Worm (Caenorhabditis elegans) whole organism, L1 larva: ENCODE data around the gene htas-1.

Experiments
- C16A3.4 ChIP-seq: fragments of 150-350 bp; optimal IDR thresholded peaks from 2 replicates; lab custom pipeline; 2014; ENCODE audit warnings: missing biosample characterization, missing genetic modification characterization
- C34B4.2 ChIP-seq: sonication (generic microtip); optimal IDR thresholded peaks from 2 replicates; lab custom pipeline; 2017; ENCODE audit warnings: mild to moderate bottlenecking, missing genetic modification characterization, missing compliant biosample characterization
- Y116A8C.19 ChIP-seq: sonication (generic microtip); optimal IDR thresholded peaks from 2 replicates; lab custom pipeline; 2016; ENCODE audit warnings: missing compliant biosample characterization, missing genetic modification characterization, borderline replicate concordance
- aha-1 ChIP-seq: fragments of 150-350 bp; optimal IDR thresholded peaks from 2 replicates; lab custom pipeline; 2014; ENCODE audit warnings: missing biosample characterization, missing genetic modification characterization
- alr-1 ChIP-seq: fragments of 200-800 bp; sonication (Bioruptor generic); optimal IDR thresholded peaks from 2 replicates; lab custom pipeline; 2018; ENCODE audit warnings: borderline replicate concordance, mild to moderate bottlenecking, missing genetic modification characterization, missing compliant biosample characterization
- ama-1 ChIP-seq: fragments of 150-350 bp; optimal IDR thresholded peaks from 2 replicates; lab custom pipeline; 2014
- blmp-1 ChIP-seq: fragments of 150-350 bp; optimal IDR thresholded peaks from 2 replicates; lab custom pipeline; 2014; ENCODE audit warnings: missing biosample characterization, missing genetic modification characterization
- ceh-82 ChIP-seq, 3 experiments: fragments of 150-350 bp in 1 of 3; sonication (generic microtip) in 2 of 3; optimal IDR thresholded peaks; 2 replicates each; lab custom pipeline; 2014 to 2017; ENCODE audit warnings: missing biosample characterization in 3 of 3, missing genetic modification characterization in 3 of 3
- ceh-90 ChIP-seq: sonication (generic microtip); optimal IDR thresholded peaks from 2 replicates; lab custom pipeline; 2016; ENCODE audit warnings: missing genetic modification characterization, missing compliant biosample characterization
- dpl-1 ChIP-seq, 3 experiments: fragments of 150-350 bp in 2 of 3; sonication (generic microtip) in 1 of 3; optimal IDR thresholded peaks; 2 replicates each; lab custom pipeline; 2014 to 2017; ENCODE audit warnings: missing biosample characterization in 3 of 3, missing genetic modification characterization in 3 of 3, missing genetic modification reagents in 3 of 3
- efl-1 ChIP-seq, 4 experiments: fragments of 150-350 bp; optimal IDR thresholded peaks in 3 of 4; peaks in 1 of 4; 1 replicate in 1 of 4; 2 replicates in 3 of 4; lab custom pipeline; 2014; ENCODE audit warnings: missing biosample characterization in 2 of 4, missing genetic modification characterization in 2 of 4, missing genetic modification reagents in 2 of 4
- efl-3 ChIP-seq: fragments of 200-800 bp; sonication (Bioruptor generic); optimal IDR thresholded peaks from 2 replicates; lab custom pipeline; 2018; ENCODE audit warnings: mild to moderate bottlenecking, missing genetic modification characterization, missing compliant biosample characterization
- egl-13 ChIP-seq: sonication (generic microtip); optimal IDR thresholded peaks from 2 replicates; lab custom pipeline; 2016; ENCODE audit warnings: missing genotype, missing genetic modification reagents, missing genetic modification characterization, missing compliant biosample characterization
- elt-2 ChIP-seq: sonication (generic microtip); optimal IDR thresholded peaks from 2 replicates; lab custom pipeline; 2016; ENCODE audit warnings: missing genetic modification characterization, mild to moderate bottlenecking, inconsistent platforms, missing compliant biosample characterization, missing genetic modification reagents
- ets-5 ChIP-seq: fragments of 200-800 bp; sonication (Bioruptor generic); IDR thresholded peaks from 2 replicates; pipeline ENCODE4 v1.3.6; 2022; ENCODE audit warnings: missing genetic modification characterization, missing compliant biosample characterization
- fkh-10 ChIP-seq: sonication (generic microtip); optimal IDR thresholded peaks from 2 replicates; lab custom pipeline; 2017; ENCODE audit warnings: missing biosample characterization, missing genetic modification reagents, missing genetic modification characterization
- fkh-8 ChIP-seq: sonication (generic microtip); optimal IDR thresholded peaks from 2 replicates; lab custom pipeline; 2016; ENCODE audit warnings: mild to moderate bottlenecking, missing genetic modification characterization, missing compliant biosample characterization
- hlh-17 ChIP-seq: fragments of 200-800 bp; sonication (Bioruptor generic); optimal IDR thresholded peaks from 2 replicates; lab custom pipeline; 2018; ENCODE audit warnings: missing genetic modification characterization, mild to moderate bottlenecking, missing compliant biosample characterization, moderate library complexity, borderline replicate concordance
- hpl-2 ChIP-seq: fragments of 150-350 bp; optimal IDR thresholded peaks from 2 replicates; lab custom pipeline; 2014; ENCODE audit warnings: missing biosample characterization, missing genetic modification reagents, missing genetic modification characterization
- jun-1 ChIP-seq: fragments of 150-350 bp; optimal IDR thresholded peaks from 2 replicates; lab custom pipeline; 2014; ENCODE audit warnings: missing biosample characterization, missing genetic modification reagents, missing genetic modification characterization
- lin-39 ChIP-seq: fragments of 150-350 bp; optimal IDR thresholded peaks from 2 replicates; lab custom pipeline; 2014; ENCODE audit warnings: missing biosample characterization, missing genetic modification reagents, missing genetic modification characterization
- lir-3 ChIP-seq: sonication (generic microtip); optimal IDR thresholded peaks from 2 replicates; lab custom pipeline; 2016; ENCODE audit warnings: mild to moderate bottlenecking, missing genetic modification characterization, moderate library complexity, missing compliant biosample characterization; ENCODE audit not compliant: poor library complexity
- mab-9 ChIP-seq: fragments of 200-800 bp; sonication (Bioruptor generic); IDR thresholded peaks from 2 replicates; pipeline ENCODE4 v1.3.6; 2022; ENCODE audit warnings: missing genetic modification reagents, missing genetic modification characterization, missing compliant biosample characterization
- mdl-1 ChIP-seq, 2 experiments: fragments of 150-350 bp; optimal IDR thresholded peaks; 2 replicates each; lab custom pipeline; 2014 to 2017; ENCODE audit warnings: missing biosample characterization in 2 of 2, missing genetic modification characterization in 2 of 2, inconsistent platforms in 1 of 2
- nhr-19 ChIP-seq: fragments of 200-800 bp; sonication (Bioruptor generic); conservative IDR thresholded peaks from 2 replicates; pipeline ENCODE4 v1.3.6; 2022; ENCODE audit warnings: missing genetic modification characterization, missing compliant biosample characterization
- nhr-47 ChIP-seq: sonication (generic microtip); optimal IDR thresholded peaks from 2 replicates; lab custom pipeline; 2016; ENCODE audit warnings: mild to moderate bottlenecking, missing genetic modification characterization, moderate library complexity, missing compliant biosample characterization
- nhr-71 ChIP-seq: sonication (generic microtip); optimal IDR thresholded peaks from 2 replicates; lab custom pipeline; 2016; ENCODE audit warnings: mild to moderate bottlenecking, missing genetic modification characterization, moderate library complexity, missing compliant biosample characterization
- nhr-77 ChIP-seq: fragments of 150-350 bp; optimal IDR thresholded peaks from 2 replicates; lab custom pipeline; 2014; ENCODE audit warnings: missing biosample characterization, missing genetic modification characterization
- nhr-90 ChIP-seq: sonication (generic microtip); optimal IDR thresholded peaks from 2 replicates; lab custom pipeline; 2016; ENCODE audit warnings: mild to moderate bottlenecking, missing genetic modification characterization, missing compliant biosample characterization; ENCODE audit not compliant: poor library complexity
- pag-3 ChIP-seq: sonication (generic microtip); optimal IDR thresholded peaks from 2 replicates; lab custom pipeline; 2017; ENCODE audit warnings: missing genetic modification characterization, mild to moderate bottlenecking, missing compliant biosample characterization, antibody characterized with exemption, borderline replicate concordance; ENCODE audit not compliant: insufficient read depth
- pax-3 ChIP-seq: fragments of 200-800 bp; sonication (Bioruptor generic); optimal IDR thresholded peaks from 2 replicates; lab custom pipeline; 2018; ENCODE audit warnings: mild to moderate bottlenecking, missing genetic modification characterization, moderate library complexity, missing compliant biosample characterization
- skn-1 ChIP-seq: fragments of 150-350 bp; optimal IDR thresholded peaks from 2 replicates; lab custom pipeline; 2014; ENCODE audit warnings: missing biosample characterization, missing genetic modification characterization
- snpc-4 ChIP-seq: fragments of 150-350 bp; optimal IDR thresholded peaks from 2 replicates; lab custom pipeline; 2014; ENCODE audit warnings: missing biosample characterization, missing genetic modification characterization
- snu-23 ChIP-seq: sonication (generic microtip); optimal IDR thresholded peaks from 2 replicates; lab custom pipeline; 2016; ENCODE audit warnings: missing genetic modification characterization, missing compliant biosample characterization
- sox-4 ChIP-seq: sonication (generic microtip); optimal IDR thresholded peaks from 2 replicates; lab custom pipeline; 2016; ENCODE audit warnings: missing genetic modification characterization, missing compliant biosample characterization
- swsn-7 ChIP-seq: sonication (generic microtip); optimal IDR thresholded peaks from 2 replicates; lab custom pipeline; 2016; ENCODE audit warnings: missing genetic modification characterization, missing compliant biosample characterization
- unc-130 ChIP-seq: fragments of 150-350 bp; optimal IDR thresholded peaks from 2 replicates; lab custom pipeline; 2017; ENCODE audit warnings: missing biosample characterization, missing genetic modification characterization, inconsistent platforms
- unc-30 ChIP-seq: sonication (generic microtip); optimal IDR thresholded peaks from 2 replicates; lab custom pipeline; 2017; ENCODE audit warnings: missing biosample characterization, missing genetic modification characterization
- unc-62 ChIP-seq: fragments of 150-350 bp; optimal IDR thresholded peaks from 2 replicates; lab custom pipeline; 2014; ENCODE audit warnings: missing biosample characterization, missing genetic modification reagents, missing genetic modification characterization
- zag-1 ChIP-seq: fragments of 150-350 bp; optimal IDR thresholded peaks from 2 replicates; lab custom pipeline; 2014; ENCODE audit warnings: missing biosample characterization, missing genetic modification characterization

Gene htas-1

ce11 chrIV:9718396-9718795 lies 35.1 kb upstream of the htas-1 start (continued):
- peak in 1 of 2 experiments; percentile 72 for TF ChIP-seq mdl-1 (tag; optimal IDR thresholded peaks at IDR 0.05; lab: Kevin White, UChicago)
- peak; percentile 87 for TF ChIP-seq blmp-1 (tag; lab: Kevin White, UChicago)
- peak; percentile 20 for TF ChIP-seq pag-3 (tag; lab: Kevin White, UChicago)
- TF ChIP-seq fkh-10 = no peak
- no peak for TF ChIP-seq ceh-90 (tag; lab: Kevin White, UChicago)
- no peak for TF ChIP-seq egl-13 (tag; lab: Kevin White, UChicago)
- TF ChIP-seq skn-1 (tag; lab: Kevin White, UChicago) = peak; percentile 33
- no peak for TF ChIP-seq lin-39 (tag; lab: Kevin White, UChicago)
- peak; percentile 72 for TF ChIP-seq swsn-7 (tag; lab: Kevin White, UChicago)
- peak; percentile 51 for TF ChIP-seq nhr-77 (tag; lab: Kevin White, UChicago)
- peak; percentile 91 for TF ChIP-seq snu-23 (GFP tag; lab: Kevin White, UChicago)
- TF ChIP-seq elt-2 (tag; lab: Kevin White, UChicago) = peak; percentile 46
- TF ChIP-seq pax-3 = peak; percentile 41
- peak; percentile 56 for TF ChIP-seq nhr-90 (tag; lab: Kevin White, UChicago)
- TF ChIP-seq Y116A8C.19 (tag; lab: Kevin White, UChicago) = no peak
- no peak for TF ChIP-seq hpl-2 (GFP tag; lab: Kevin White, UChicago)
- TF ChIP-seq unc-30 (tag; lab: Kevin White, UChicago) = no peak
- TF ChIP-seq nhr-19 (GFP tag; lab: Robert Waterston, UW) = peak; percentile 61
- TF ChIP-seq zag-1 = no peak
- TF ChIP-seq nhr-47 (tag; lab: Kevin White, UChicago) = peak; percentile 70
- TF ChIP-seq efl-1 (optimal IDR thresholded peaks at IDR 0.05; lab: Kevin White, UChicago) = peak; percentile 56 to 66
- peak; percentile 32 to 94 for TF ChIP-seq efl-1 (GFP tag; optimal IDR thresholded peaks at IDR 0.05 in 1 of 2; lab: Kevin White, UChicago)
- no peak for TF ChIP-seq efl-3 (GFP tag; lab: Kevin White, UChicago)
- TF ChIP-seq ceh-82 (tag; optimal IDR thresholded peaks at IDR 0.05; lab: Kevin White, UChicago) = peak in 2 of 3 experiments; percentile 48 to 53
- TF ChIP-seq unc-130 (tag; lab: Kevin White, UChicago) = peak; percentile 73
- no peak for TF ChIP-seq ets-5 (GFP tag; lab: Robert Waterston, UW)
- TF ChIP-seq mab-9 (GFP tag; lab: Robert Waterston, UW) = no peak
- no peak for TF ChIP-seq ama-1 (lab: Kevin White, UChicago)
- peak; percentile 62 for TF ChIP-seq snpc-4 (tag; lab: Kevin White, UChicago)
- TF ChIP-seq fkh-8 = peak; percentile 87
- no peak for TF ChIP-seq hlh-17 (GFP tag; lab: Kevin White, UChicago)
- peak; percentile 90 for TF ChIP-seq nhr-71 (tag; lab: Kevin White, UChicago)
- peak; percentile 24 for TF ChIP-seq aha-1
- TF ChIP-seq C34B4.2 = no peak
- peak; percentile 78 for TF ChIP-seq jun-1 (tag; lab: Kevin White, UChicago)
- TF ChIP-seq C16A3.4 (tag; lab: Kevin White, UChicago) = peak; percentile 73

- TF ChIP-seq snu-23 (GFP tag; lab: Kevin White, UChicago) = no peak
- no peak for TF ChIP-seq ets-5 (GFP tag; lab: Robert Waterston, UW)
- TF ChIP-seq unc-62 = no peak
- TF ChIP-seq lir-3 (tag; lab: Kevin White, UChicago) = no peak
- TF ChIP-seq alr-1 (tag; lab: Kevin White, UChicago) = no peak
- no peak for TF ChIP-seq dpl-1 (GFP tag; optimal IDR thresholded peaks at IDR 0.05; lab: Kevin White, UChicago)
- TF ChIP-seq aha-1 = no peak
- no peak for TF ChIP-seq fkh-10
- no peak for TF ChIP-seq sox-4 (tag; lab: Kevin White, UChicago)
Observed at ce11 chrIV:9717844-9718243, 34.5 kb upstream of the htas-1 start.
